Worm (Caenorhabditis elegans) whole organism, L2 larva: ENCODE measurements around the gene srw-145.

Experiments used
- F13H6.1 ChIP-seq: sonication (generic microtip); optimal IDR thresholded peaks from 2 replicates; lab custom pipeline; 2016; ENCODE audit warnings: missing genetic modification characterization, missing compliant biosample characterization
- R02D3.7 ChIP-seq: fragments of 150-350 bp; optimal IDR thresholded peaks from 2 replicates; lab custom pipeline; 2014; ENCODE audit warnings: missing biosample characterization, missing genetic modification characterization
- alr-1 ChIP-seq: fragments of 150-350 bp; optimal IDR thresholded peaks from 2 replicates; lab custom pipeline; 2014; ENCODE audit warnings: missing biosample characterization, missing genetic modification characterization
- aly-2 ChIP-seq: fragments of 150-350 bp; optimal IDR thresholded peaks from 2 replicates; lab custom pipeline; 2014; ENCODE audit warnings: missing biosample characterization, missing genetic modification characterization
- ama-1 ChIP-seq: fragments of 150-350 bp; optimal IDR thresholded peaks from 2 replicates; lab custom pipeline; 2018; ENCODE audit warnings: inconsistent platforms
- elt-1 ChIP-seq: fragments of 150-350 bp; optimal IDR thresholded peaks from 2 replicates; lab custom pipeline; 2014; ENCODE audit warnings: missing biosample characterization, missing genetic modification characterization
- lin-39 ChIP-seq: fragments of 150-350 bp; optimal IDR thresholded peaks from 2 replicates; lab custom pipeline; 2014; ENCODE audit warnings: missing biosample characterization, missing genetic modification reagents, missing genetic modification characterization
- nhr-11 ChIP-seq: fragments of 150-350 bp; optimal IDR thresholded peaks from 2 replicates; lab custom pipeline; 2014; ENCODE audit warnings: missing biosample characterization, missing genetic modification characterization
- nhr-12 ChIP-seq: fragments of 150-350 bp; optimal IDR thresholded peaks from 2 replicates; lab custom pipeline; 2014; ENCODE audit warnings: missing biosample characterization, missing genetic modification characterization
- nhr-129 ChIP-seq: fragments of 150-350 bp; optimal IDR thresholded peaks from 2 replicates; lab custom pipeline; 2014; ENCODE audit warnings: missing biosample characterization, missing genetic modification characterization
- sma-9 ChIP-seq, 2 experiments: fragments of 150-350 bp in 1 of 2; sonication (generic microtip) in 1 of 2; optimal IDR thresholded peaks; 2 replicates each; lab custom pipeline; 2014 to 2016; ENCODE audit warnings: missing genetic modification characterization in 2 of 2, mild to moderate bottlenecking in 1 of 2, missing biosample characterization in 1 of 2, missing compliant biosample characterization in 1 of 2, missing genetic modification reagents in 1 of 2, moderate library complexity in 1 of 2
- unc-39 ChIP-seq: fragments of 150-350 bp; optimal IDR thresholded peaks from 2 replicates; lab custom pipeline; 2014; ENCODE audit warnings: missing biosample characterization, missing genetic modification characterization
- ztf-11 ChIP-seq: sonication (generic microtip); optimal IDR thresholded peaks from 2 replicates; lab custom pipeline; 2017; ENCODE audit warnings: missing biosample characterization, missing genetic modification characterization

DNA sequence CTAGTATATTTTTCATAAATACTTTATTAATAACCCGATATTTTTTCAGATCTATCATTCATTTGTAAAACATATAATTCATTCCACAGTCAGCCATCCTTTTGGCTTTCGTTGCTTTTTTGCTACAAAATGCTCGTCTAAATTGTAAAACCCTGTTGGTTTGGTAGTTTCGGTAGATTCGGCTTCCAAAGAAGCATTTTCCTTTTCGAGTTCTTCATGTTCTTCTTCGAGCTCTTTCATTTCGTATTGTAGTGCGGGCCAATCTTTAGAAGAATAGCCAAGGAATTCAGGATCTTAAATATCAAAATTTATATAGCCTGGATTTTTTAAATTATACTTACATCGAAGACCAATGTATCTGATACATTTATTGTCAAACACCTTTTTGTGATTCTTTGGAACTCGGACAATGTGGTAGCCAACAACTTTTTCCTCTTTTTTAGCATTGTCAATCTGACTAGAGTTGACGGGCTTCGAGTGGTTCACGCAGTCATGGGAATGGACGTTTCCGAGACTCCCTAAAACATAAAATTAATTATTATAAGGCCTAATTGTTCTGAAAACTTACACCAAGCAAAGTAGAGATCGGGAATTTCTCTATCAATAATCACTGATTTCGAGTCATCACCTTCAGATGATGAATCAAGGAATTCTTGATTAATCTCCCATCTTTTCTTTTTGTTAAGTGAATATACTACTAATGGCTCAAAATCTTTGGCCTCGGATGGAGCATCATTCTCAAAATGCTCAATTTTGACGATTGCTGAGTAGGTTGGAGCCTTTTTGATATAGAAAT is 28.6 kb upstream of the srw-145 start:
- TF ChIP-seq nhr-12 (tag; lab: Kevin White, UChicago) (no peak), ama-1 (peak; percentile 92), alr-1 (tag; lab: Kevin White, UChicago) (no peak), F13H6.1 (tag; lab: Kevin White, UChicago) (no peak), lin-39 (no peak), elt-1 (no peak), ztf-11 (no peak), R02D3.7 (no peak), nhr-129 (tag; lab: Kevin White, UChicago) (no peak), sma-9 (GFP tag; optimal IDR thresholded peaks at IDR 0.05; lab: Kevin White, UChicago) (peak; percentile 8), sma-9 (tag; optimal IDR thresholded peaks at IDR 0.05; lab: Kevin White, UChicago) (no peak), unc-39 (tag; lab: Kevin White, UChicago) (no peak), nhr-11 (tag; lab: Kevin White, UChicago) (no peak), aly-2 (tag; lab: Kevin White, UChicago) (no peak)
